Worm (Caenorhabditis elegans) whole organism, young adult: ENCODE data around the gene ZK354.8.
"Not testable (repeated sequence)": the region's sequence is repeated elsewhere in the genome, so short reads cannot be mapped to it uniquely, and the experiment has no call there.

ENCODE experiments used
- D2030.7 ChIP-seq: fragments of 200-800 bp; sonication (Bioruptor generic); IDR thresholded peaks from 2 replicates; pipeline ENCODE4 v1.3.6; 2022; ENCODE audit warnings: missing genetic modification reagents, missing genetic modification characterization, missing compliant biosample characterization
- F10E7.11 ChIP-seq: sonication (generic microtip); optimal IDR thresholded peaks from 2 replicates; lab custom pipeline; 2017; ENCODE audit warnings: mild to moderate bottlenecking, missing genetic modification characterization, moderate library complexity, missing compliant biosample characterization
- F33H1.4 ChIP-seq: fragments of 200-800 bp; sonication (Bioruptor generic); IDR thresholded peaks from 2 replicates; pipeline ENCODE4 v1.3.6; 2022; ENCODE audit warnings: missing genetic modification reagents, missing genetic modification characterization, missing compliant biosample characterization
- F55B11.4 ChIP-seq: sonication (generic microtip); optimal IDR thresholded peaks from 2 replicates; lab custom pipeline; 2016; ENCODE audit warnings: missing compliant biosample characterization, missing genetic modification characterization, borderline replicate concordance; ENCODE audit not compliant: insufficient read depth
- K11D2.4 ChIP-seq: fragments of 200-800 bp; sonication (Bioruptor generic); IDR thresholded peaks from 2 replicates; pipeline ENCODE4 v1.3.6; 2022; ENCODE audit warnings: missing genetic modification reagents, missing genetic modification characterization, missing compliant biosample characterization
- Y67H2A.10 ChIP-seq: fragments of 200-800 bp; sonication (Bioruptor generic); conservative IDR thresholded peaks from 2 replicates; pipeline ENCODE4 v1.3.6; 2022; ENCODE audit warnings: missing genetic modification reagents, missing genetic modification characterization, missing compliant biosample characterization
- akir-1 ChIP-seq: fragments of 200-800 bp; sonication (Bioruptor generic); optimal IDR thresholded peaks from 2 replicates; lab custom pipeline; 2018; ENCODE audit warnings: mild to moderate bottlenecking, missing genetic modification characterization, moderate library complexity, missing compliant biosample characterization
- atf-7 ChIP-seq: sonication (generic microtip); optimal IDR thresholded peaks from 2 replicates; lab custom pipeline; 2017; ENCODE audit warnings: mild to moderate bottlenecking, missing genetic modification characterization, missing compliant biosample characterization
- bed-2 ChIP-seq: fragments of 200-800 bp; sonication (Bioruptor generic); IDR thresholded peaks from 2 replicates; pipeline ENCODE4 v1.3.6; 2022; ENCODE audit warnings: missing genetic modification reagents, missing genetic modification characterization, missing compliant biosample characterization
- ccch-3 ChIP-seq: fragments of 200-800 bp; sonication (Bioruptor generic); optimal IDR thresholded peaks from 2 replicates; lab custom pipeline; 2018; ENCODE audit warnings: mild to moderate bottlenecking, missing genetic modification characterization, missing compliant biosample characterization
- cebp-1 ChIP-seq, 2 experiments: fragments of 200-800 bp in 1 of 2; sonication (Bioruptor generic) in 1 of 2; sonication (generic microtip) in 1 of 2; IDR thresholded peaks in 1 of 2; optimal IDR thresholded peaks in 1 of 2; 2 replicates each; pipeline versions ENCODE4 v1.3.6 to Lab custom; 2017 to 2022; ENCODE audit warnings: missing compliant biosample characterization in 2 of 2, missing genetic modification characterization in 2 of 2, mild to moderate bottlenecking in 1 of 2, missing genetic modification reagents in 1 of 2, moderate library complexity in 1 of 2
- ceh-27 ChIP-seq: fragments of 200-800 bp; sonication (Bioruptor generic); optimal IDR thresholded peaks from 2 replicates; lab custom pipeline; 2018; ENCODE audit warnings: mild to moderate bottlenecking, missing genetic modification characterization, moderate library complexity, missing compliant biosample characterization
- ceh-40 ChIP-seq: fragments of 200-800 bp; sonication (Bioruptor generic); IDR thresholded peaks from 2 replicates; pipeline ENCODE4 v1.3.6; 2022; ENCODE audit warnings: missing genetic modification characterization, missing compliant biosample characterization
- ceh-58 ChIP-seq: fragments of 200-800 bp; sonication (Bioruptor generic); IDR thresholded peaks from 2 replicates; pipeline ENCODE4 v1.3.6; 2022; ENCODE audit warnings: missing genetic modification characterization, missing compliant biosample characterization
- ceh-79 ChIP-seq: sonication (generic microtip); optimal IDR thresholded peaks from 2 replicates; lab custom pipeline; 2017; ENCODE audit warnings: mild to moderate bottlenecking, missing genetic modification characterization, missing compliant biosample characterization
- dox-1 ChIP-seq: fragments of 200-800 bp; sonication (Bioruptor generic); IDR thresholded peaks from 2 replicates; pipeline ENCODE4 v1.3.6; 2022; ENCODE audit warnings: missing genetic modification reagents, missing genetic modification characterization, missing compliant biosample characterization
- efl-1 ChIP-seq: fragments of 150-350 bp; optimal IDR thresholded peaks from 2 replicates; lab custom pipeline; 2014; ENCODE audit warnings: missing biosample characterization, missing genetic modification reagents, missing genetic modification characterization
- ets-4 ChIP-seq: fragments of 200-800 bp; sonication (Bioruptor generic); optimal IDR thresholded peaks from 2 replicates; lab custom pipeline; 2018; ENCODE audit warnings: mild to moderate bottlenecking, missing genetic modification characterization, missing compliant biosample characterization
- hmg-1.2 ChIP-seq: fragments of 200-800 bp; sonication (Bioruptor generic); IDR thresholded peaks from 2 replicates; pipeline ENCODE4 v1.3.6; 2022; ENCODE audit warnings: missing genetic modification reagents, missing genetic modification characterization, missing compliant biosample characterization
- hrde-1 ChIP-seq: sonication (generic microtip); optimal IDR thresholded peaks from 2 replicates; lab custom pipeline; 2016; ENCODE audit warnings: missing genetic modification characterization, mild to moderate bottlenecking, missing compliant biosample characterization, moderate library complexity, missing genotype, missing genetic modification reagents, borderline replicate concordance
- hsf-1 ChIP-seq: fragments of 200-800 bp; sonication (Bioruptor generic); IDR thresholded peaks from 2 replicates; pipeline ENCODE4 v1.3.6; 2022; ENCODE audit warnings: missing genetic modification reagents, missing genetic modification characterization, missing compliant biosample characterization
- let-607 ChIP-seq, 2 experiments: fragments of 200-800 bp in 1 of 2; sonication (Bioruptor generic) in 1 of 2; sonication (generic microtip) in 1 of 2; optimal IDR thresholded peaks; 2 replicates each; lab custom pipeline; 2016 to 2018; ENCODE audit warnings: mild to moderate bottlenecking in 2 of 2, missing compliant biosample characterization in 2 of 2, missing genetic modification characterization in 2 of 2, moderate library complexity in 2 of 2, missing genotype in 1 of 2
- lin-35 ChIP-seq, 3 experiments: fragments of 150-350 bp in 2 of 3; sonication (generic microtip) in 1 of 3; optimal IDR thresholded peaks; 2 replicates each; lab custom pipeline; 2014 to 2018; ENCODE audit warnings: missing biosample characterization in 3 of 3, missing genetic modification characterization in 3 of 3, missing genetic modification reagents in 3 of 3
- lin-40 ChIP-seq: sonication (generic microtip); optimal IDR thresholded peaks from 2 replicates; lab custom pipeline; 2016; ENCODE audit warnings: missing genetic modification characterization, mild to moderate bottlenecking, missing compliant biosample characterization, missing genotype, missing genetic modification reagents
- lir-1 ChIP-seq: fragments of 200-800 bp; sonication (Bioruptor generic); conservative IDR thresholded peaks from 2 replicates; pipeline ENCODE4 v1.3.6; 2022; ENCODE audit warnings: missing genetic modification reagents, missing genetic modification characterization, missing compliant biosample characterization
- lsy-27 ChIP-seq: sonication (generic microtip); optimal IDR thresholded peaks from 2 replicates; lab custom pipeline; 2017; ENCODE audit warnings: missing genetic modification characterization, mild to moderate bottlenecking, missing compliant biosample characterization, antibody characterized with exemption, missing genotype, borderline replicate concordance; ENCODE audit not compliant: insufficient read depth
- madf-3 ChIP-seq: fragments of 200-800 bp; sonication (Bioruptor generic); IDR thresholded peaks from 2 replicates; pipeline ENCODE4 v1.3.6; 2022; ENCODE audit warnings: missing genetic modification reagents, missing genetic modification characterization, missing compliant biosample characterization
- madf-6 ChIP-seq: fragments of 200-800 bp; sonication (Bioruptor generic); IDR thresholded peaks from 2 replicates; pipeline ENCODE4 v1.3.6; 2022; ENCODE audit warnings: missing genetic modification reagents, missing genetic modification characterization, missing compliant biosample characterization
- mes-4 ChIP-seq: sonication (generic microtip); optimal IDR thresholded peaks from 2 replicates; lab custom pipeline; 2016; ENCODE audit warnings: missing genotype, missing genetic modification characterization, missing compliant biosample characterization
- mxl-1 ChIP-seq: sonication (generic microtip); optimal IDR thresholded peaks from 2 replicates; lab custom pipeline; 2016; ENCODE audit warnings: missing genetic modification characterization, missing compliant biosample characterization
- nhr-120 ChIP-seq: fragments of 200-800 bp; sonication (Bioruptor generic); IDR thresholded peaks from 2 replicates; pipeline ENCODE4 v1.3.6; 2022; ENCODE audit warnings: missing genetic modification characterization, missing compliant biosample characterization
- sea-2 ChIP-seq: fragments of 200-800 bp; sonication (Bioruptor generic); IDR thresholded peaks from 2 replicates; pipeline ENCODE4 v1.3.6; 2022; ENCODE audit warnings: missing genetic modification characterization, missing compliant biosample characterization
- snpc-1.1 ChIP-seq: sonication (generic microtip); optimal IDR thresholded peaks from 2 replicates; lab custom pipeline; 2017; ENCODE audit warnings: missing genetic modification characterization, mild to moderate bottlenecking, missing compliant biosample characterization, antibody characterized with exemption, moderate library complexity, missing genotype, missing genetic modification reagents; ENCODE audit not compliant: insufficient read depth
- snpc-4 ChIP-seq, 5 experiments: fragments of 150-350 bp in 1 of 5; sonication (generic microtip) in 4 of 5; optimal IDR thresholded peaks; 2 replicates each; lab custom pipeline; 2014 to 2018; ENCODE audit warnings: missing genetic modification characterization in 5 of 5, missing biosample characterization in 3 of 5, antibody characterized with exemption in 2 of 5, mild to moderate bottlenecking in 2 of 5, missing compliant biosample characterization in 2 of 5, missing genotype in 2 of 5, moderate library complexity in 2 of 5, missing genetic modification reagents in 1 of 5
- sptf-2 ChIP-seq: fragments of 200-800 bp; sonication (Bioruptor generic); optimal IDR thresholded peaks from 2 replicates; lab custom pipeline; 2018; ENCODE audit warnings: mild to moderate bottlenecking, missing genetic modification characterization, missing compliant biosample characterization
- tbp1 ChIP-seq: fragments of 200-800 bp; sonication (Bioruptor generic); optimal IDR thresholded peaks from 2 replicates; lab custom pipeline; 2018; ENCODE audit warnings: mild to moderate bottlenecking, missing genetic modification characterization, missing compliant biosample characterization
- xnd-1 ChIP-seq: sonication (generic microtip); optimal IDR thresholded peaks from 2 replicates; lab custom pipeline; 2016; ENCODE audit warnings: missing genotype, missing genetic modification reagents, missing genetic modification characterization, missing compliant biosample characterization
- ztf-18 ChIP-seq: sonication (generic microtip); optimal IDR thresholded peaks from 2 replicates; lab custom pipeline; 2016; ENCODE audit warnings: missing genotype, mild to moderate bottlenecking, missing genetic modification characterization, missing compliant biosample characterization

Gene ZK354.8

DNA sequence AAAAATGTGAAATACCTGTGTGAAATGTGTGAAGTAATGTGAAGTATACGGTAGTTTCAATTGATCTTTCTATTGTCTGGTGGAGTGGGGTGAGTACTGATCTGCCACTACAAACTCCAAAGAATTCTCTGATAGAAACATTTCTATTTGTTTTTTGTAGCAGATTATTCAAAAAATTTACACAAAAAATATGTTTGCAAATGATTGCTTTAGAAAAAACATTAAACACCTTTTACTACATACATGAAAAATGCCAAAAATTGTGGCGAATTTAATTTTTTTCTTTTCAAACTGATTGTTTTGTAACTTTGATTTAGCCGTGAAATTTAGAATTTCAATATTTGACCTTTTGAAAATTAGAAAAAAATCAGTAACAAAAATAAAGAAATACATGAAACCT lies 3.8 kb upstream of the ZK354.8 start, which contains the start of gene ZK354.3:
TSS of gene ZK354.3 (plus strand) at position 301 of the 400 bp plus-strand sequence.
- TF ChIP-seq tbp1 (GFP tag; lab: Kevin White, UChicago) (no peak), madf-6 (GFP tag; lab: Robert Waterston, UW) (no peak), nhr-120 (GFP tag; lab: Robert Waterston, UW) (no peak), hmg-1.2 (no peak), lsy-27 (tag; lab: Kevin White, UChicago) (no peak), D2030.7 (no peak), mxl-1 (tag; lab: Kevin White, UChicago) (no peak), ceh-79 (tag; lab: Kevin White, UChicago) (no peak), ztf-18 (no peak), Y67H2A.10 (GFP tag; lab: Robert Waterston, UW) (no peak), F10E7.11 (tag; lab: Kevin White, UChicago) (no peak), cebp-1 (GFP tag; IDR thresholded peaks at IDR 0.05; lab: Robert Waterston, UW) (no peak), cebp-1 (tag; optimal IDR thresholded peaks at IDR 0.05; lab: Kevin White, UChicago) (no peak), lir-1 (GFP tag; lab: Robert Waterston, UW) (no peak), efl-1 (GFP tag; lab: Kevin White, UChicago) (no peak), atf-7 (tag; lab: Kevin White, UChicago) (no peak), bed-2 (no peak), lin-35 (GFP tag; optimal IDR thresholded peaks at IDR 0.05; lab: Kevin White, UChicago) (no peak), sea-2 (GFP tag; lab: Robert Waterston, UW) (no peak), ccch-3 (GFP tag; lab: Kevin White, UChicago) (no peak)

DNA sequence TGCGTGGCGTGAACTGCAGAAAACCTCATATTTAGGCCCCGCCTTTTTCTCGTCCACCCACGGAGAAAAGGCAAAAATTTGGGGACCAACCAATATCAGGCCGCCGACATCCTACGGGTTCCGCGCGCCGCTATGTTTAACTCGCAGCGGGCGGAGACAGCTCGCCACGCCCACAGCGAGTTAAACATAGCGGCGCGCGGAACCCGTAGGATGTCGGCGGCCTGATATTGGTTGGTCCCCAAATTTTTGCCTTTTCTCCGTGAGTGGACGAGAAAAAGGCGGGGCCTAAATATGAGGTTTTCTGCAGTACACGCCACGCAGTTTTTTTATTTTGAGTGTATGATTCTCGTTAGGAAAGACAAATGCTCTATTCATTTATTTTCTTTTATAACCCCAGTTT lies 3.2 kb upstream of the ZK354.8 start:
- TF ChIP-seq snpc-4 (GFP tag; optimal IDR thresholded peaks at IDR 0.05; lab: Kevin White, UChicago): peak; percentile 70
- peak; percentile 49 to 96 (median 83) for TF ChIP-seq snpc-4 (tag; optimal IDR thresholded peaks at IDR 0.05; lab: Kevin White, UChicago)
- TF ChIP-seq snpc-1.1 (tag; lab: Kevin White, UChicago): peak; percentile 60

DNA sequence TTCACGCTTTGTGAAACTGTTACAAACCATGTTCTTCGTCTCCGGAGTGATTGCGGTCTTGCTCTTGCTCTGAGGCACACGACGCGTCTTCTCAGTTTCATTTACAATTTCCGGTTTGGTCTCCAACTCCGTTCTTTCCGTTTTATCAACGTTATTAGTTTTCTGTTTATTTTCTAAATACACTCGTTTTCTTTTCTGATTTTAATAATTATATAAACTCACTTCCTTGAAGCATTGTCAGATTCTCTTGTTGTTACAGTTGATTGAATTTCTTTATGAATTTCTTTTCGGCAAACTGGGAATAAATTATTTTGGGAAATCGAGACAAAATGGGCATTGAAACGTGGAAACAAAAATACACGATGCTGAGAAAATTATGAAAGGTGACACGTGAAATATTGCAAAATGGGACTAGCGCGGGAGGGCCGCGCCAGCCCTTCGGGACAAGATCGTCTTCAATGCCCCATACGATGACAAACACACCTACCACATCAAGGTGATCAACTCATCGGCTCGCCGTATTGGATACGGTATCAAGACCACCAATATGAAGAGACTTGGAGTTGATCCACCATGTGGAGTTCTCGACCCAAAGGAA lies 2.2 kb upstream of the ZK354.8 start, which contains the start of the genes ZK354.9 and msp-58:
TSS of gene ZK354.9 (minus strand) at position 101 of the 598 bp plus-strand sequence.
TSS of gene msp-58 (plus strand) at position 548 of the 598 bp plus-strand sequence.
- TF ChIP-seq madf-3 (GFP tag; lab: Robert Waterston, UW); lin-40 (tag; lab: Kevin White, UChicago); mes-4 (tag; lab: Kevin White, UChicago): not testable (repeated sequence)

DNA sequence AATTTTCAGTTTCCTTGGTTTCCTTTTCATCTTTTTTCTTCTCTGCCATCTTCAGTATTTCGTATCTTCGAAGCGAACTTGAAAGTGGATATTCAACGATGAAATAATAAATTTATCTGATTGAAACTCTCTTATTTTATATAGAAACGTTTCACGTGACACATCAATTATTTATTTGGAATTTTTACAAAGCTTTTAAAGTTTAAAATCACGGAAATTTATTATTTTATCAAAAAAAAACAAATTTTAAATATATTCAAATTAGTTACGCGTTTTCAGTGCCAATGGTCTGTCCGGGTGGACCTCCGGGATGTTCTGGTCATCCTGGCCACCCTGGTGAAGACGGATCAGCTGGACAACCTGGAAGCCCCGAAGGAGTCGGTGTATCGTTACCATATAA lies 2.9 kb downstream of the ZK354.8 start, which contains the start of gene ZK354.7:
TSS of gene ZK354.7 (minus strand) at position 101 of the 400 bp plus-strand sequence.
- TF ChIP-seq ceh-58 (GFP tag; lab: Robert Waterston, UW) (no peak), hsf-1 (GFP tag; lab: Robert Waterston, UW) (no peak), ets-4 (no peak), ceh-40 (GFP tag; lab: Robert Waterston, UW) (no peak), efl-1 (GFP tag; lab: Kevin White, UChicago) (no peak), dox-1 (GFP tag; lab: Robert Waterston, UW) (no peak), K11D2.4 (GFP tag; lab: Robert Waterston, UW) (no peak), akir-1 (GFP tag; lab: Kevin White, UChicago) (no peak), xnd-1 (no peak), ceh-27 (GFP tag; lab: Kevin White, UChicago) (no peak), snpc-4 (GFP tag; optimal IDR thresholded peaks at IDR 0.05; lab: Kevin White, UChicago) (no peak), snpc-4 (tag; optimal IDR thresholded peaks at IDR 0.05; lab: Kevin White, UChicago) (no peak), let-607 (tag; optimal IDR thresholded peaks at IDR 0.05; lab: Kevin White, UChicago) (no peak), sptf-2 (GFP tag; lab: Kevin White, UChicago) (no peak), hrde-1 (tag; lab: Kevin White, UChicago) (no peak), F55B11.4 (tag; lab: Kevin White, UChicago) (no peak), F33H1.4 (GFP tag; lab: Robert Waterston, UW) (no peak)
